Fruit fly (Drosophila melanogaster): ENCODE measurements around the gene bsk.

dm6 chr2L:10276846-10277245, 26.5 kb upstream of the bsk start:
- TF ChIP-seq CTCF (optimal IDR thresholded peaks at IDR 0.05) (no peak), CG8478 (optimal IDR thresholded peaks at IDR 0.05) (no peak)

All from S2 (cell line).